Fruit fly (Drosophila melanogaster) whole organism, pupa: ENCODE results near the gene Rai1.

Experiments
- CG10348 ChIP-seq: fragments of 200-800 bp; sonication (Bioruptor generic); IDR thresholded peaks from 2 replicates; pipeline ENCODE4 v1.3.6; 2022; ENCODE audit warnings: missing biosample characterization, missing genetic modification characterization
- CG12605 ChIP-seq: fragments of 200-800 bp; sonication (Bioruptor generic); IDR thresholded peaks from 2 replicates; pipeline ENCODE4 v1.3.6; 2022; ENCODE audit warnings: missing biosample characterization, missing genetic modification characterization
- CG13204 ChIP-seq: fragments of 200-800 bp; sonication (Bioruptor generic); optimal IDR thresholded peaks from 2 replicates; lab custom pipeline; 2018; ENCODE audit warnings: missing biosample characterization, mild to moderate bottlenecking, missing genetic modification characterization, moderate library complexity
- CG14655 ChIP-seq: fragments of 200-800 bp; sonication (Bioruptor generic); optimal IDR thresholded peaks from 3 replicates; lab custom pipeline; 2017; ENCODE audit warnings: mild to moderate bottlenecking, missing biosample characterization, missing genetic modification reagents, missing genetic modification characterization
- CG15710 ChIP-seq: fragments of 200-800 bp; sonication (Bioruptor generic); optimal IDR thresholded peaks from 2 replicates; lab custom pipeline; 2018; ENCODE audit warnings: missing biosample characterization, mild to moderate bottlenecking, missing genetic modification characterization, moderate library complexity
- CG17806 ChIP-seq: fragments of 200-800 bp; sonication (Bioruptor generic); optimal IDR thresholded peaks from 2 replicates; lab custom pipeline; 2018; ENCODE audit warnings: missing biosample characterization, mild to moderate bottlenecking, missing genetic modification characterization, moderate library complexity
- CG32121 ChIP-seq: fragments of 200-800 bp; sonication (Bioruptor generic); IDR thresholded peaks from 2 replicates; pipeline ENCODE4 v1.3.6; 2022; ENCODE audit warnings: missing biosample characterization, missing genetic modification characterization
- CG34367 ChIP-seq: fragments of 200-800 bp; sonication (Bioruptor generic); optimal IDR thresholded peaks from 2 replicates; lab custom pipeline; 2018; ENCODE audit warnings: missing biosample characterization, mild to moderate bottlenecking, missing genetic modification characterization
- CG4496 ChIP-seq: fragments of 200-800 bp; sonication (Bioruptor generic); IDR thresholded peaks from 3 replicates; pipeline ENCODE4 v1.3.6; 2022; ENCODE audit warnings: missing biosample characterization, missing genetic modification characterization
- CG8159 ChIP-seq: fragments of 200-800 bp; sonication (Bioruptor generic); optimal IDR thresholded peaks from 3 replicates; lab custom pipeline; 2018; ENCODE audit warnings: missing biosample characterization, mild to moderate bottlenecking, missing genetic modification characterization, moderate library complexity
- CG8301 ChIP-seq: fragments of 200-800 bp; sonication (Bioruptor generic); optimal IDR thresholded peaks from 2 replicates; lab custom pipeline; 2018; ENCODE audit warnings: missing biosample characterization, mild to moderate bottlenecking, missing genetic modification characterization
- CG9948 ChIP-seq: fragments of 200-800 bp; sonication (Bioruptor generic); optimal IDR thresholded peaks from 2 replicates; lab custom pipeline; 2018; ENCODE audit warnings: missing biosample characterization, mild to moderate bottlenecking, missing genetic modification characterization, moderate library complexity
- D1 ChIP-seq: fragments of 200-800 bp; sonication (Bioruptor generic); optimal IDR thresholded peaks from 2 replicates; lab custom pipeline; 2018; ENCODE audit warnings: missing biosample characterization, mild to moderate bottlenecking, missing genetic modification characterization, moderate library complexity
- EcR ChIP-seq: fragments of 200-800 bp; sonication (Bioruptor generic); optimal IDR thresholded peaks from 3 replicates; lab custom pipeline; 2019; ENCODE audit warnings: missing biosample characterization, missing genetic modification characterization, mild to moderate bottlenecking, moderate library complexity, missing genetic modification reagents
- Ets98B ChIP-seq: fragments of 200-800 bp; sonication (Bioruptor generic); IDR thresholded peaks from 2 replicates; pipeline ENCODE4 v1.3.6; 2022; ENCODE audit warnings: missing biosample characterization, missing genetic modification characterization
- Pif1A ChIP-seq: fragments of 200-800 bp; sonication (Bioruptor generic); optimal IDR thresholded peaks from 3 replicates; lab custom pipeline; 2016; ENCODE audit warnings: missing biosample characterization, missing genetic modification characterization
- Pif1B ChIP-seq: fragments of 200-800 bp; sonication (Bioruptor generic); optimal IDR thresholded peaks from 3 replicates; lab custom pipeline; 2016; ENCODE audit warnings: missing biosample characterization, missing genetic modification characterization
- Snoo ChIP-seq: fragments of 200-800 bp; sonication (Bioruptor generic); optimal IDR thresholded peaks from 3 replicates; lab custom pipeline; 2017; ENCODE audit warnings: missing biosample characterization, mild to moderate bottlenecking, missing genetic modification characterization, inconsistent platforms
- fd96Ca ChIP-seq: fragments of 200-800 bp; sonication (Bioruptor generic); IDR thresholded peaks from 3 replicates; pipeline ENCODE4 v1.3.6; 2022; ENCODE audit warnings: missing biosample characterization, missing genetic modification characterization
- gl ChIP-seq: fragments of 200-800 bp; sonication (Bioruptor generic); optimal IDR thresholded peaks from 2 replicates; lab custom pipeline; 2018; ENCODE audit warnings: missing biosample characterization, mild to moderate bottlenecking, missing genetic modification characterization
- rn ChIP-seq: fragments of 200-800 bp; sonication (Bioruptor generic); IDR thresholded peaks from 2 replicates; pipeline ENCODE4 v1.3.6; 2022; ENCODE audit warnings: missing biosample characterization, missing genetic modification characterization

Rai1 gene

DNA sequence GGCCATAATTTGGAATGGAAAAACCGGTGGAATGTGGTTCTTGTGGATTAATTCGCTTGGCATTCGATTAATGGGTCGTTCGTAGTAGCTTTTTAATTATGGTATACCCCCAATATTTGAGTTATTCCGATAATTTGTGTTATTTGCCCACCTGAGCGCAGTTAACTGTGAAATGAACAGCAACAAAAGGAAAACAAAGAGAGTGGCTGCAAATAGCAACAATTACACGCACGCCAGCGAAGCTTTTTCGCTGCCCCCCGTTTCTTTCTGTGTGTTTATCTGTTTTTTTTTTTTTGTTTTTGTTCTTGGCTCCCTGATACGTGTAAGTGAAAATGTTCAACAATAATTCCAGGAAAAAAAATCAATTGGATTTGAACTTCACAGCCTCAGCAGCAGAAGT is 3.2 kb downstream of the Rai1 start:
- TF ChIP-seq rn (GFP tag; lab: Robert Waterston, UW) (no peak), CG8159 (tag; lab: Kevin White, UChicago) (peak; percentile 8)

DNA sequence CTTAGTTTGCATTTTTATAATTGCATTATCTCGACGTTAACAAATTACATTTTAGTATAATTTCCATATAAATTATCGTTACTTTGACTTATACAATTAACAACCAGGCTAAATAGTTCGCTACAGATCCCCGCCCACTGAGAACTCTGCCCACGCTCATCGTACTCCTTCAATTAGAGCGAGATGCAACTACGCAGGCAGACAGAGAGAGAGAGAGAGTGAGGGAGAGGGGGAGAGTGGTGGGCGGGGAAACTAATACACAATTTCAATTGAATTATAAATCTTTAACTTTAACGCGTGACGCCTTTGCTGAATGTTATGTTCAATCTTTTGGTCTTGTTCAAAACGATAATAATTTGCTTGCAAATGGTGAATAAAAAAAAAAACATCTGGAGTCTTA is 5.0 kb downstream of the Rai1 start:
- no peak for TF ChIP-seq CG13204
- TF ChIP-seq CG8159 (tag; lab: Kevin White, UChicago), result no peak
- TF ChIP-seq, all 21 proteins: peak for 0

DNA sequence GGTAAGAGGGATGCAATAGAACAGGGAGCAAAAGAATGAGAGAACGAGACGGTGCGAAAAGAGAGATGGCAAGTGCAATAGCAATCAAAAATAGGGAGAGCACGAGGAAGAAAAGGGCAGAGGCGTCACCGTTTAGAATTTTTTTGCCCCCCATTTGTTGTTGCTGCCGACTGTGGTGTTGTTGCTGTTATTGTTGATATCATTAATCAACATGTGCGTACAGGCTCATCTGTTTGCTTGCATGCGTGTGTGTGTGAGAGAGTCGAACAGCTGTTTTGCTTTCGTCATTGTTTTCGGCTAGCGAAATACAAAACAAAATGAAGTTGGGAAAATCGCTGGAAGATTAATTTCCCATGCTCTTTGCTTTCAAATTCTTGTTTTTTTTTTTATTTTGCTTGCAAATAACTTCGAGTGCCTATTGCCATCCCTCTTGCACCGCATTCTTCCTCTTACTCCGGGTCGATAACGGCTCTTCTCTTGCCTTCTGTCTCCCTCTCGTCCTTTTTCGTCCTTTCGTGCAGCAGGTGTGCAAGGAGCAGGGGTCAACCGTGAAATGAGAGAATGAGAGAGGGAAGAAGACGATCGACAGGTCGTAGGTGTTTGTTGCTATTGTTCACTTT is 9.9 kb downstream of the Rai1 start:
- TF ChIP-seq CG14655 (GFP tag; lab: Kevin White, UChicago) (no peak), EcR (GFP tag; lab: Kevin White, UChicago) (no peak), Ets98B (GFP tag; lab: Robert Waterston, UW) (no peak), CG34367 (tag; lab: Kevin White, UChicago) (no peak), CG13204 (no peak), Pif1A (GFP tag; lab: Kevin White, UChicago) (no peak), fd96Ca (GFP tag; lab: Robert Waterston, UW) (no peak)

DNA sequence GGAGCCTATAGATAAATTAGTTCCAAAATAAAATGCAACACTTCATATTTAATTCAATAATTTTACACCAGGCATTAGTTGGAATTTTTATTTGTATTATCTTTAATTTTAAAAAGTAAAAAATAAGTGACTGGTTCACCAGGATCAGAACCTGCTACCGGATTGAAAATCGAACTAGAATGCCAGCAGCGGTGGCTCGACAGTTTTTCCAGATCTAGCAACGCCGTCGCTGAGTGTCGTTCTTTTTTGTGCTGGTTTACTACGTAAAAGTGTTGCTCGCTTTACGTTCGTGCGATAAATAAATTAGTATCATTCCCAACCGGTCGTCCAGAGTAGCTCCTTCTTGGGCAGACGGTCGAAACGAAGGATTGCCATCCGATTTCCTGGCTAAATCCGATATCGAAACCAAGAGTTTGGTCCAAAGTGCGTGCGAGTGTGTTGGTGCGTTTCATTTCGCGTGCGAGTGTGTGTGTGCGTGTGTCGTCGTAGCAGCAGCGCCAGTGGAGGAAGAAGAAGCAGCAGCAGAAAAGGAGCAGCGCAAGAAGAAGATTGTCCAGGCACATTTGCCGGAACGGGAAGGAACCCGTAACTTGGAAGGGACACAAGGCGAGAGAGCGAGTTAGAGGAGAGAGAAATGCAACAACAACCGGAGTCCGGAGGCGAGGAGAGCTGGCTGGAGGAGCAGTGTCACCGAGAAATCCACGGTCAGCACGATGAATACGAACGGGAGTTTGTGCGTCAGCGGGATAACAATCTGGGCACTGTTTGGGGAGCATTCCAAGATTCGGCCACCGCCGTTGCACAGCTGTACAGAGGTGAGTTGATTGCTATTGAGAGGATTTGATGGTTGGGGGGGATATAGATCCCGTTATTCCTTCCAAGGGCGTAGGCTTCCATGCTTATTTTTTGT is 11.0 kb downstream of the Rai1 start, which contains the start of gene CG4768:
CG4768 (plus strand) TSS at position 200 of the 910 bp plus-strand sequence.
- TF ChIP-seq D1 (tag; lab: Kevin White, UChicago), result no peak
- TF ChIP-seq Snoo, result no peak
- no peak for TF ChIP-seq CG12605 (GFP tag; lab: Robert Waterston, UW)
- no peak for TF ChIP-seq EcR (GFP tag; lab: Kevin White, UChicago)
- TF ChIP-seq CG4496 (GFP tag; lab: Robert Waterston, UW), result no peak
- TF ChIP-seq CG8159 (tag; lab: Kevin White, UChicago), result no peak
- no peak for TF ChIP-seq Pif1B
- TF ChIP-seq CG17806, result no peak
- no peak for TF ChIP-seq CG9948 (tag; lab: Kevin White, UChicago)
- TF ChIP-seq fd96Ca (GFP tag; lab: Robert Waterston, UW), result no peak
- no peak for TF ChIP-seq CG32121 (GFP tag; lab: Robert Waterston, UW)
- no peak for TF ChIP-seq CG13204
- TF ChIP-seq Pif1A (GFP tag; lab: Kevin White, UChicago), result no peak
- TF ChIP-seq gl, result no peak

DNA sequence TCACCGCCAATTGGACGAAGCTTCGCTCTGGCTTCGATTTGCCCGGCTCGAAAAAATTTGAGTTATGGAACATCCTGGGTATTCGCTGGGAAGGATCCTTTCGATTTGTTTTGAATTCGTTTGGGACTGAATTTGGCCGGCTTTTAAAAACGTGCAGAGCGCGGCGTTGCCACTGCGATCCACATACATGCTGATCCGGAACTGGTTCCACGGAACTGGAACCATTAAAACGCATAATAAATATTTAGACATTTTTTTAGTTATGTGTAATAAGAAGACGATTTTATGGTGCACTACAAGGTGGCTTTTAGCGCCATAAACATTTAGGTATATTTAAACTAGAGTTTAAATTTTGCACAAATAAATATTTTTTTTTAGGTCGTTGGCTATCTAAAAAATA is 12.1 kb downstream of the Rai1 start, which contains the start of gene Rrp45:
Rrp45 (minus strand) TSS at position 209 of the 400 bp plus-strand sequence.
- no peak for TF ChIP-seq CG15710 (tag; lab: Kevin White, UChicago)
- no peak for TF ChIP-seq CG8301 (tag; lab: Kevin White, UChicago)
- no peak for TF ChIP-seq CG8159 (tag; lab: Kevin White, UChicago)
- TF ChIP-seq CG12605 (GFP tag; lab: Robert Waterston, UW), result no peak
- TF ChIP-seq CG13204, result no peak
- no peak for TF ChIP-seq CG4496 (GFP tag; lab: Robert Waterston, UW)
- no peak for TF ChIP-seq Snoo
- no peak for TF ChIP-seq D1 (tag; lab: Kevin White, UChicago)
- TF ChIP-seq CG34367 (tag; lab: Kevin White, UChicago), result no peak
- TF ChIP-seq rn (GFP tag; lab: Robert Waterston, UW), result no peak
- TF ChIP-seq CG9948 (tag; lab: Kevin White, UChicago), result no peak
- no peak for TF ChIP-seq Pif1B
- no peak for TF ChIP-seq fd96Ca (GFP tag; lab: Robert Waterston, UW)
- TF ChIP-seq CG17806, result no peak
- no peak for TF ChIP-seq CG14655 (GFP tag; lab: Kevin White, UChicago)
- TF ChIP-seq EcR (GFP tag; lab: Kevin White, UChicago), result no peak
- TF ChIP-seq CG10348 (GFP tag; lab: Robert Waterston, UW), result no peak
- no peak for TF ChIP-seq Pif1A (GFP tag; lab: Kevin White, UChicago)
- TF ChIP-seq Ets98B (GFP tag; lab: Robert Waterston, UW), result no peak
- TF ChIP-seq gl, result no peak

DNA sequence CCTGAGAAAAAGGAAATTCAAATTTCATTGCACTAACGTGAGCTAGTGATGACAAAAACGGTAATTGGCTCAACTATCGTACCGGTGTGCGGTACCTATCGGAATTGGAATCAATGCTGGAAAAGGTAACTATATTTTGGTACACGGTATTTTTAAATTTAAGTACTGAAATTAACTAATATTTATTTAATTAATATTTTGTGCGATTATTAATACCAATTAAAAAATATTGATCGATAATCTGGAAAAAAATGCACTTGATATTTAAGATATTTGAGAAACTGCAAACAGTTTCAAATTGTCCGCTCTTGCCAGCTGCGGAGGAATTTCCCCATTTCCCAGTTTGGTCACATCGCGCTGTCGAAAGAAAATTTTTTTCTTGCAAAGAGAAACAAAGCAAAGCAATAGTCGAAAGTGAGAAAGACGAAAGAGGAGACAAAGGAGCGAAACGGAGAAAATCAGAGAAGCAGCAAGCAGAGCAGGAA is 15.7 kb downstream of the Rai1 start:
- TF ChIP-seq fd96Ca (GFP tag; lab: Robert Waterston, UW), result no peak
- no peak for TF ChIP-seq CG14655 (GFP tag; lab: Kevin White, UChicago)
- TF ChIP-seq CG13204, result no peak
- no peak for TF ChIP-seq CG15710 (tag; lab: Kevin White, UChicago)
- TF ChIP-seq CG4496 (GFP tag; lab: Robert Waterston, UW), result peak; percentile 28; the same call in 2 of the 3 replicates
- 0 out of 2 replicates have a peak, but pooled peaks have one; percentile 5 for TF ChIP-seq Ets98B (GFP tag; lab: Robert Waterston, UW)
- TF ChIP-seq D1 (tag; lab: Kevin White, UChicago), result no peak
- 0 out of 2 replicates have a peak, but pooled peaks have one; percentile 11 for TF ChIP-seq CG12605 (GFP tag; lab: Robert Waterston, UW)
- TF ChIP-seq CG8301 (tag; lab: Kevin White, UChicago), result no peak
- no peak for TF ChIP-seq CG8159 (tag; lab: Kevin White, UChicago)
- no peak for TF ChIP-seq Snoo
- TF ChIP-seq rn (GFP tag; lab: Robert Waterston, UW), result no peak
- TF ChIP-seq Pif1B, result no peak
- no peak for TF ChIP-seq gl
- no peak for TF ChIP-seq Pif1A (GFP tag; lab: Kevin White, UChicago)
- no peak for TF ChIP-seq CG17806
- TF ChIP-seq CG32121 (GFP tag; lab: Robert Waterston, UW), result no peak
- TF ChIP-seq CG10348 (GFP tag; lab: Robert Waterston, UW), result no peak
- no peak for TF ChIP-seq EcR (GFP tag; lab: Kevin White, UChicago)
- no peak for TF ChIP-seq CG9948 (tag; lab: Kevin White, UChicago)
- TF ChIP-seq CG34367 (tag; lab: Kevin White, UChicago), result no peak
